Fruit fly (Drosophila melanogaster) S2 (cell line): Measurements from ENCODE around the gene CG7006.

ENCODE experiments used
- CG8478 ChIP-seq: fragments of >200 bp; optimal IDR thresholded peaks from 2 replicates; lab custom pipeline; 2018
- CTCF ChIP-seq, 2 experiments: fragments of >200 bp; optimal IDR thresholded peaks; 2 replicates each; lab custom pipeline; 2018

The CG7006 gene

DNA sequence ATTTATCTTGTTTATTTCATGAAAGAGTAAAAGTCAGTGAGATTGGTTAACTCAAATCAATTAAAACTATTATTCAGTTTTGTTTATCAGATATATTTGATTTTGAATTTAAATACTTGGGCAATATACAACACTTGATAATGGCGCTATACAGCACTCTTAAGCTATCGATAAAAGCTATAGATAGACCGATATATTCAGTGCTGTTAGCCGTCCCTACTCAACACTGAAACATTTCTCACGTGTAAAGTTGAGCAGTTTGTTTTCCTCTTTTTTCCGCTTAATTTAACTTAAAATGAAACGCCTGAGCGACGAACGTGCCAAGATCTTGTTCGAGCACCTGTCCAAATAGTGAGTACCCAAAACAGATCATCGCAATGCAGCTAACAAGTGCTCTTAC, at the start of gene CG7006:
TSS of gene CG7006 (plus strand) at position 208 of the 400 bp plus-strand sequence.
- no peak for TF ChIP-seq CTCF (optimal IDR thresholded peaks at IDR 0.05; lab: Kevin White, UChicago)
- no peak for TF ChIP-seq CG8478 (lab: Kevin White, UChicago)

DNA sequence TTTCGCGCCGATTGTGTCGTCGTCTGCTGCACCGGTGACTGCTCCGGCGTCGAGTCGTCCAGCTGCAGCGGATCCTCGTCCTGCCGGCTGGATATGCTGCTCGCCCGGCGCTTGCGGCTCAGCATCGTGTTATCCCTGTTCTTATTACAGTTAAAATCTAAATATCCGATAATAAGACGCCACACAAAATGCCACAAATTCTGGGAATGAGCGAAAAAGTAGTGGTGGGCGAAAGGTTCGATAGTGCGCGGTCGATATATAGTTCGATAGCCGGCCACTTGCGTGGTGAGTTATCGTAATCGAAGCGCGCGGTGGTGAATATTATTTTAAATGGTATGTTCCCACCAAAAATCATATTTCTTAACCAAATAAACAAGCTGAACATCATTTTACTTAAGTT, 45.4 kb upstream of the CG7006 start, which contains the start of gene polybromo:
TSS of gene polybromo (minus strand) at position 212 of the 400 bp plus-strand sequence.
- TF ChIP-seq CG8478 (lab: Kevin White, UChicago) (no peak), CTCF (optimal IDR thresholded peaks at IDR 0.05; lab: Kevin White, UChicago) (no peak)

DNA sequence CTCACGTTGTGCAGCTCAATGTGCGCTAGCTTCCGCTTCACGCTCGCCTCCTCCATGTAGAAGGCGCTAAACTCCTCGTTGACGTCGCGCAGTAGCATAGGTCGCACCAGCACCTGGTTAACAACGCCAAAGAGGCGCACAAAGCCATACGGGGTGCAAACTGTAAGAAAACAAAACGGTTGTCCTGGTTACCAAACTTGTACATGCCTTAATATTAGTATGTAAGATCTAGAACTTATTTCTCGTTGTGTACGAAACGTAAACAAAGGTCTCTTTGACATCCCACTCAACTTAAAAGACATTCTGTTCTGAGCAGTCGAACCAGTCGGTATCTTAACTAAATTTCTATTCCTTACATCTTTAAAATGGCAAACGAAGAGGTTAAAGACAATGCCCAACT, 43.1 kb upstream of the CG7006 start, which contains the start of gene CG6980:
TSS of gene CG6980 (plus strand) at position 301 of the 400 bp plus-strand sequence.
- TF ChIP-seq CG8478 (lab: Kevin White, UChicago) = no peak
- TF ChIP-seq CTCF (optimal IDR thresholded peaks at IDR 0.05; lab: Kevin White, UChicago) = no peak

DNA sequence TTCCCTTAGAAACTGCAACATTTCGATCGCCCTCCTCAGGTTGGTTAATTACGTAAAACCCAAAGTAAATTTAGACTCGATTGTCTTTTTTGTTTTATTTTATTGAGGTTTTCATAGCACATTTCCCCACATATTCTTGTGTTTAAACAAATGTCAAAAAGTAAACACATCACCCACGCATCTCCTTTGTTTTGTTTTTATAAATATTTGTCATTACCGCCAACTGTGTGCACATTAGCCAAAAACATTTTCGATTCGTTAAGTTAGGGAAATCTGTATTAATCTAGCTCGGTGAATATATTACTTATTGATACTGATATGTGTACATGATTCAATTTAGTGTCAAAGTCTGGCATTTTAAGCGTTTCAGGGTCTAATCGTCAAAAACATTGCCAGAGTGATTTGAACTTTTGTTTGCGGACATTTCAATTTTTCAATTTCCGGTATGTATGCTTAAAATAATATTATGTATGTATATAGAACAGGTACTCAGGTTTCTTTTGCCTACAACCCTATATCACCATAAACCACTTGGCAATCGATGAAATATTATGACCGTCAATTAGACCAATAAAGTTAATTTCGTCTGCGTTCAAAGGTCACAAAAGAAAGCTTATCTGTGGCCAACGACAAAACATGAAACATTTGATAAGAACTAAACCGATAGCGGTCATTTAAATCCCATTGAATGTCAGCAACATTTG, 40.7 kb upstream of the CG7006 start:
- no peak for TF ChIP-seq CG8478 (lab: Kevin White, UChicago)
- no peak for TF ChIP-seq CTCF (optimal IDR thresholded peaks at IDR 0.05; lab: Kevin White, UChicago)

DNA sequence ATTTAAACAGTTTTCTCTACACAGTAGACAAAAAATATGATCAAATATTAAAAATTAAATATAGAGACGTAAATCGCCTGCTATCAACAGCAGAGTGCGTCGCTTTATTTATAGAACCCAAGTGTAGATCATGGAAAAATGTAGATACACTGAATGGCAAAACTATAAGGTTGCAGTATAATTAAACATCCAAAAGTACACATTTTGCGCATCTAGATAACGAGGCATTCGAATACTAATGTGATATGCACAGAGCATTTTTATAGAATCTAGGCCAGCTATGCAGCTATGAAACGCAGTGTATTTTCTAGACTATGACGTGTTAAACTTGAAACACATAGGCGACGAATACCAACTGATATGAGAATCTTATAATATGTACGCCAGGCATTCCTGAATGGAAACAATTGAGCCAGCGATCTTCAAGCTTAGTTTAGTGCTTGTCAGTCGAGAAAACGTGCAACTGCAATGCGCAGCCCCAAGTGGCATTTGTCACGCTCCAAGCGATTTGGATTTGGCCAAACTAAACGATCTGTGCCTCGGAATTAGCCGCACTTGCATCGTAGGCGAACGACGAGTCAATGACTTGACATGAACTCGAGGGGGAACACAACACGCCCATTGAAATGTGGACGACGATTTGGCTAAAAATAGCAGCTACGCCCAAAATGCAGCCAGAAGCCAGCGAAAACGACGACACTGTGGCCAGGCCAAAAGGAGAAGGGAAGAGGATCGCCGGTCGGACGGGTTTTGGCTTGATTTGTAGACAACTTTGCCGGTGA, 39.4 kb upstream of the CG7006 start:
- no peak for TF ChIP-seq CTCF (optimal IDR thresholded peaks at IDR 0.05; lab: Kevin White, UChicago)

DNA sequence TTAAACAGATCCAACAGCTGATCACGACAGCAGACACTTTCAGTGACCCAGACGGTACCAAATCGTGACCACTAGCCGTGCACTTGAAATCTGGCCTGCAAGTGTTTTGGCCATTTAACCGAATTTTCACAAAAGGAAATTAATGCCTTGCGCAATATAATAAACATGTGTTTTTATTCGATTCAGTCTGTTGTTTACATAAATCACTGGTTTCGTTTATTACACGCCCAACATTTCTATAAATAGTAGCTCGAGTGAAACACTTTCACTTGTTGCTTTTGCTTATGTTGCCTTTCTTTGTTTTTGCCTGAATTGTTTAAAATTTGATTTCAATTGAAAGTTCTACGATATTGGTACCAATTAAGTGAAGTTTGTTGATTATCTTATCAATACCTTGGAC, 38.0 kb upstream of the CG7006 start:
- no peak for TF ChIP-seq CTCF (optimal IDR thresholded peaks at IDR 0.05; lab: Kevin White, UChicago)
- no peak for TF ChIP-seq CG8478 (lab: Kevin White, UChicago)

DNA sequence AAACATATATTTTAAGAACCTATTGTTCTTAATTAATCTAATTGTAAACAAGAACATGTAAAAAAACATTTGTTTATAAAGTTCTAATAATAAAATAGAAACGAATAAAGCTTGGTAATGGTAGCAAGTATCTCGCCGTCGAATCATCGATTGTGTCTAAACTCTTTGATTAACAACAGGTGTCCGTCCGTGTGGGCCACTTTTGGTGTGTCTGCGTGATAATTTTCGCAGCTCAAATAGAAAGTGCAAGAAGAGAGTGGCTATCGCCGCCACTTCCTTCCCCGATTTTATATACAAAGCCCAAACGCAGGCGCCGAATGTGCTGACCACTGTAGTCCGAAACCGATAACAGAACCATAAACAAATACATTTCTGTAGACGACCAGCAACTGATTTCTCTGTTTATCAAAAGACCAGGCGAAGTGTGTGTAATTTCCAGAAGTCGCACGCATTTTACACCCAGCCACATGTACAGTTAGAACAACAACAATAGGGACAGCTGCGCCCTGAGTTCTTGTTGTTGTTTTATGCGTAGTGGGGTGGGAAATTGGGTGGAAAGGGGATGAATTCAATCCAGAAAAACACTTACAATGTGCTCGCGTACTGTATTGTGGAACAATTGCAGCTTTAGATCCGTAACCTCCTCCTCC, 37.3 kb upstream of the CG7006 start:
- TF ChIP-seq CG8478 (lab: Kevin White, UChicago) = no peak

DNA sequence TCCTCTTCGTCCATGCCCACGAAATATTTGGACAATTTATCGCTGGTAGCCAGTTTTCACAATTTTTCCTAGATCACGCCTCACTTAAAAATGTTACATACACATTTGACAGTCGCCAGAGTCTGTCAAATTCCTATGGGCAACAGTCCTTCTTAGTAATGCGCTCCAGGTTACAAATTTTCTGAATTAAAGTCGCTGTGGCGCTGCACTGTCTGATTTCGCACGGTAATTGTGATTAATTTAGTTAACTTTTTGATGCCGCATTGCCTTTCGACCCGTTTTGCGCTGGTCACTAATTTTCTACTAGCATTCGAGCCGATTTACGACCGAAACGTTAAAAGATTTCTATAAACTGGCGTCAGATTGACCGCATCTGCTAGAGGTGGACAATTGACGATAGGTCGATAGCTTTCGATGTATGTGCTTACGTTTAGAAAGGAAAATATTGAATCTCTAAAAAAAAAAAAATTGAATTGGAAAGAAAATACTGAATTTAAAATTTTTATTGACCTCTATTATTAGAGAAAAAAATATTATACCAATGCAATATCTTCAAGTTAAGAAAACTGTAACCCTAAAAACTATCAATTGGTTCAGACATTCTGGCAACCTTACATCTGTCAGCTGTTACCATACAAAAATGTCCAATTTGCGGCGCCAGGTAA, 36.7 kb upstream of the CG7006 start, which contains the start of the genes lili and CG34150:
TSS of gene lili (minus strand) at position 376 of the 665 bp plus-strand sequence.
TSS of gene CG34150 (plus strand) at position 626 of the 665 bp plus-strand sequence.
- no peak for TF ChIP-seq CG8478 (lab: Kevin White, UChicago)
- TF ChIP-seq CTCF (optimal IDR thresholded peaks at IDR 0.05; lab: Kevin White, UChicago) = no peak

DNA sequence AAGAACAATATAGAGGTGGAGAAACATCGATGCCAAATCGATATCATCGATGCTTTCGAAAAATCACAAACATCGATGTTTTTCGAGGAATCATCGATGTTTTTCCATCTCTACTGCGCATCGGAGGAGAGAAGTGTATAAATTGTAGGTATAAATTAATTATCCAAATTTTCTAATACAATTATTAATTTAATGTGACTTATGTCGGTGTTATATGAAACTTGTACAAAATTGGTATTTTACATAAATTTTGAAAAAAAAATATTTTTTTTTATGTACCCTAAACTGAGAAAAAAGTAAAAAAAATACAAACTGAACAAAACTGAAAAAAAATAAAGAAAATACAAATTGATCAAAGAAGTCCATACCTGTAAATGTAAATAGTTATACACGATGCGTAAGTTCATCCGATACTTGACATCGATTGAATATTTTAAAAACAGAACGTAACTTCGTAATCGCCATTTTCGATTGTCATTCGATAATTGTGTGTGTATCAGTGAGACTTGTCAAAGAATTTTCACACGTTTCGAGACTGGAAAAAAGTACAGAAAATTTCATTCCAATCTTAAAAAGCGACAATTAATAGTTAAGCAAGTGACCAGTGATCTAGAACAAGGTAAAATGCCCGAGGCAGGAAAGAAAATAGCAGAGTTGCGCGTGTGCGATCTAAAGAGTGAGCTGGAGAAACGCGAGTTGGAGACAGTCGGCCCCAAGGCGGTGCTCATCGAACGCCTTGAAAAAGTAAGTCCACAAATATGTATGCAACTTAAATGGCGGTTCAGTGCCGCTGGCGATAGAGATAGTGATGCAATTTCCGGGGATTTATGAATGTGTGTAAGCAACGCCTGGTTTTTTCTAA, 33.2 kb upstream of the CG7006 start, which contains the start of the genes CG5808 and Saf-B:
TSS of gene CG5808 (minus strand) at position 15 of the 862 bp plus-strand sequence.
TSS of gene Saf-B (plus strand) at position 472 of the 862 bp plus-strand sequence.
- TF ChIP-seq CG8478 (lab: Kevin White, UChicago) = no peak
- no peak for TF ChIP-seq CTCF (optimal IDR thresholded peaks at IDR 0.05; lab: Kevin White, UChicago)

DNA sequence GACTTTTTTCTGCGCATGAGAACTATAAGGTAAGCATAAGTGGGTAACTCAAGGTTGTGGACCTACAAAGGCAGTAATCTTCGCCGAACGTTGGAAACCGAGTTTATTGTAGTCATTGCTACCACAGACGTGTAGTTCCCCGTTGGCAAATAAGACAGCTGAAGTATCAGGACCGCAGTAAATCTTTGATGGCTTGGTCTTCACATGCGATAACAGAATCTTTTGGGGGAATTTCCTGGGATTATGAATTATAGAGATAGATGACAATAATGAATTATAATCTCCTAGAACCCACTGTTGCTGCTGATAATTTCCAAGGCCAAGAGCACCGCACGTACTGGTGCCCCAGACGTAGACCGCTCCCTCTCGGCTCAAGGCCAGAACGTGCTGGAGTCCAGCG, 27.4 kb upstream of the CG7006 start:
- TF ChIP-seq CG8478 (lab: Kevin White, UChicago) = no peak

DNA sequence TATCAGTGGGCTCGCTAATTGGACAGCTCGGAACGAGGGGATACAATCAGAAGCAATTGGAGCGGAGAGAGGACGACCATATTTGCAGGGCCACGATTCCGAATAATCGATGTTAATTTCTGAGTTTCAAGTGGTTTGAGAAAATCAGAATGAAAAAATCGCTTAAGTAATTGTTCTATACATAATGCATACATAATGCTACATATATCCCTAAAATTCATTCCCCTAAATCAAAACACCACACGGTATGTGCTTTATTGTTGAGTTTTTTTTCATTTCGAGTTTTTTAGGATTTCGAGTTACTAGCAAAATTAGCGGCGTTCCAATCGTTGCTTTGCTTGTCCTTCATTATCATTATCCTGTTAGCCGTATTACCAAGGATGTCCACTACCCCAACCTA, 24.9 kb upstream of the CG7006 start, which contains the start of gene niki:
TSS of gene niki (minus strand) at position 101 of the 400 bp plus-strand sequence.
- no peak for TF ChIP-seq CG8478 (lab: Kevin White, UChicago)
- no peak for TF ChIP-seq CTCF (optimal IDR thresholded peaks at IDR 0.05; lab: Kevin White, UChicago)

DNA sequence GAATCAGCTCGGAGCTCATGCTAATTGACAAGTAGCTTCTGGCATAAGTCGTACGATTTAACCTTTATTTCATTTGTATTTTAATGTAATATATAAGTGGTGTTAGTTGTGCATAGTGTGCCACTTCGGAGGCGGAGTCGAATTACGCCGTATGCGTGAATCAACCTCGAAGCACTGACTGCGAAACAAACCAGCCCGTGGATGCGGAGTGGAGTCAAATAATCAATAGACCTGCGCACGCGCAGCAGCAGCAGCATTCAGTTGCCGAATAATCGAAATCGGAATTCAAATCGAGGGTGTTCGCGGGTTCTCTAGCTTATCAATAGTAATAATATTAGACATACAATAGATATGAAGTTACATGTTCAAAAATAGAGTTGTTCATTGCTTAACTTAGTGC, 22.2 kb upstream of the CG7006 start, which contains the start of gene RabX4:
TSS of gene RabX4 (minus strand) at position 176 of the 400 bp plus-strand sequence.
- TF ChIP-seq CG8478 (lab: Kevin White, UChicago) = no peak
- no peak for TF ChIP-seq CTCF (optimal IDR thresholded peaks at IDR 0.05; lab: Kevin White, UChicago)

DNA sequence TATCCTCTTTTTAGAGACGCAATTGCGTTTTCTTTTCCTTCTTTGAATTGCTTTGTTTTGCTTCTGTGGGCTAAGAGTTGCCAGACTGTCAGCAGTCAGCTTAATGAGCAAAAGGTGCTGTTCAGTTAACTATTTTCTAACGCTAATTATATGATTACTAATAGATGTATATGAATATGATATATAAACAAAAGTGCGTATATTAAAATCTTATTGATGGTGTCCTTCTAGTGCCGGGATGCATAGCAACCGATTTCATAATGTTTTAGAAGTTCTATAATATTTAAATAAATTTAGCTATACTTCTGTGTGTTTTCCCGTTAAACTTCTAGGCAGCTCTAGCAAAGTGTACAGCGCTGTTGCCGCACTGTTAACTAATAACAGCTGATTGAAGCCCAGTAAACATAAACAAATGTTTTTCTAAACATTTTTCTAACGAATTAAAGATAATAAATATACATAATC, 20.5 kb upstream of the CG7006 start, which contains the start of the genes Kaz and CG43273:
TSS of gene Kaz (minus strand) at position 73 of the 465 bp plus-strand sequence.
TSS of gene CG43273 (plus strand) at position 415 of the 465 bp plus-strand sequence.
- TF ChIP-seq CG8478 (lab: Kevin White, UChicago) (no peak), CTCF (optimal IDR thresholded peaks at IDR 0.05; lab: Kevin White, UChicago) (peak in 1 of 2 experiments; percentile 10)
